Fruit fly (Drosophila melanogaster) whole organism, embryonic: Measurements from ENCODE around the gene CG11263.

Source experiments
- CG1024 ChIP-seq: fragments of 200-800 bp; sonication (Bioruptor generic); IDR thresholded peaks from 2 replicates; pipeline ENCODE4 v1.3.6; 2022; ENCODE audit warnings: missing biosample characterization, missing genetic modification characterization
- CG10431 ChIP-seq: fragments of 200-800 bp; sonication (Bioruptor generic); optimal IDR thresholded peaks from 3 replicates; lab custom pipeline; 2018; ENCODE audit warnings: missing biosample characterization, mild to moderate bottlenecking, missing genetic modification characterization
- CG10979 ChIP-seq: fragments of 200-800 bp; sonication (Bioruptor generic); optimal IDR thresholded peaks from 2 replicates; lab custom pipeline; 2018; ENCODE audit warnings: missing biosample characterization, mild to moderate bottlenecking, missing genetic modification characterization, moderate library complexity
- CG11085 ChIP-seq: fragments of 200-800 bp; sonication (Bioruptor generic); IDR thresholded peaks from 2 replicates; pipeline ENCODE4 v1.3.6; 2022; ENCODE audit warnings: missing biosample characterization, missing genetic modification characterization
- CG11560 ChIP-seq: fragments of 200-800 bp; sonication (Bioruptor generic); IDR thresholded peaks from 3 replicates; pipeline ENCODE4 v1.3.6; 2022; ENCODE audit warnings: missing biosample characterization, missing genetic modification characterization
- CG14014 ChIP-seq: fragments of 200-800 bp; sonication (Bioruptor generic); IDR thresholded peaks from 2 replicates; pipeline ENCODE4 v1.3.6; 2022; ENCODE audit warnings: missing biosample characterization, missing genetic modification characterization
- CG15073 ChIP-seq: fragments of 200-800 bp; sonication (Bioruptor generic); optimal IDR thresholded peaks from 2 replicates; lab custom pipeline; 2016; ENCODE audit warnings: missing biosample characterization, missing genetic modification characterization
- CG15601 ChIP-seq: fragments of 200-800 bp; sonication (Bioruptor generic); optimal IDR thresholded peaks from 3 replicates; lab custom pipeline; 2019; ENCODE audit warnings: missing biosample characterization, mild to moderate bottlenecking, missing genetic modification characterization, moderate library complexity
- CG17912 ChIP-seq: fragments of 200-800 bp; sonication (Bioruptor generic); optimal IDR thresholded peaks from 2 replicates; lab custom pipeline; 2018; ENCODE audit warnings: missing biosample characterization, mild to moderate bottlenecking, missing genetic modification characterization
- CG2116 ChIP-seq: fragments of 200-800 bp; sonication (Bioruptor generic); optimal IDR thresholded peaks from 3 replicates; lab custom pipeline; 2018; ENCODE audit warnings: missing biosample characterization, mild to moderate bottlenecking, missing genetic modification characterization
- CG2199 ChIP-seq: fragments of 200-800 bp; sonication (Bioruptor generic); IDR thresholded peaks from 3 replicates; pipeline ENCODE4 v1.3.6; 2022; ENCODE audit warnings: missing biosample characterization, missing genetic modification characterization
- CG2202 ChIP-seq: fragments of 200-800 bp; sonication (Bioruptor generic); optimal IDR thresholded peaks from 2 replicates; lab custom pipeline; 2018; ENCODE audit warnings: missing biosample characterization, mild to moderate bottlenecking, missing genetic modification characterization
- CG30403 ChIP-seq: fragments of 200-800 bp; sonication (Bioruptor generic); optimal IDR thresholded peaks from 3 replicates; lab custom pipeline; 2016; ENCODE audit warnings: missing biosample characterization, missing genetic modification characterization
- CG32532 ChIP-seq: fragments of 200-800 bp; sonication (Bioruptor generic); IDR thresholded peaks from 2 replicates; pipeline ENCODE4 v1.3.6; 2022; ENCODE audit warnings: missing biosample characterization, missing genetic modification characterization
- CG34422 ChIP-seq: fragments of 200-800 bp; sonication (Bioruptor generic); IDR thresholded peaks from 3 replicates; pipeline ENCODE4 v1.3.6; 2022; ENCODE audit warnings: missing biosample characterization, missing genetic modification characterization
- CG4328 ChIP-seq: fragments of 200-800 bp; sonication (Bioruptor generic); optimal IDR thresholded peaks from 3 replicates; lab custom pipeline; 2017; ENCODE audit warnings: missing biosample characterization, missing genetic modification reagents, missing genetic modification characterization
- CG4404 ChIP-seq: fragments of 200-800 bp; sonication (Bioruptor generic); IDR thresholded peaks from 2 replicates; pipeline ENCODE4 v1.3.6; 2022; ENCODE audit warnings: missing biosample characterization, missing genetic modification characterization
- CG7839 ChIP-seq: fragments of 200-800 bp; sonication (Bioruptor generic); optimal IDR thresholded peaks from 3 replicates; lab custom pipeline; 2018; ENCODE audit warnings: missing biosample characterization, mild to moderate bottlenecking, missing genetic modification characterization, moderate library complexity
- Dip3 ChIP-seq: fragments of 200-800 bp; sonication (Bioruptor generic); optimal IDR thresholded peaks from 3 replicates; lab custom pipeline; 2016; ENCODE audit warnings: missing biosample characterization, missing genetic modification characterization
- Doc2 ChIP-seq: fragments of 200-800 bp; sonication (Bioruptor generic); IDR thresholded peaks from 2 replicates; pipeline ENCODE4 v1.3.6; 2022; ENCODE audit warnings: missing biosample characterization, missing genetic modification characterization
- Ets65A ChIP-seq: fragments of 200-800 bp; sonication (Bioruptor generic); peaks from one replicate; lab custom pipeline; 2016; ENCODE audit warnings: missing biosample characterization, missing genetic modification characterization
- Fer1 ChIP-seq: fragments of 200-800 bp; sonication (Bioruptor generic); optimal IDR thresholded peaks from 2 replicates; lab custom pipeline; 2017; ENCODE audit warnings: missing biosample characterization, mild to moderate bottlenecking, missing genetic modification characterization
- HLH3B ChIP-seq: fragments of 200-800 bp; sonication (Bioruptor generic); IDR thresholded peaks from 2 replicates; pipeline ENCODE4 v1.3.6; 2022; ENCODE audit warnings: missing biosample characterization, missing genetic modification characterization
- Hr51 ChIP-seq, 2 experiments: fragments of 200-800 bp; sonication (Bioruptor generic); optimal IDR thresholded peaks; 2 replicates in 1 of 2; 3 replicates in 1 of 2; lab custom pipeline; 2016 to 2018; ENCODE audit warnings: missing biosample characterization in 2 of 2, missing genetic modification characterization in 2 of 2, mild to moderate bottlenecking in 1 of 2, moderate library complexity in 1 of 2
- Hsf ChIP-seq: fragments of 200-800 bp; sonication (Bioruptor generic); optimal IDR thresholded peaks from 3 replicates; lab custom pipeline; 2016; ENCODE audit warnings: missing biosample characterization, missing genetic modification characterization
- MBD-R2 ChIP-seq: fragments of 200-800 bp; sonication (Bioruptor generic); IDR thresholded peaks from 2 replicates; pipeline ENCODE4 v1.3.6; 2022; ENCODE audit warnings: missing biosample characterization, missing genetic modification characterization
- MESR4 ChIP-seq: fragments of 200-800 bp; sonication (Bioruptor generic); optimal IDR thresholded peaks from 2 replicates; lab custom pipeline; 2018; ENCODE audit warnings: missing biosample characterization, mild to moderate bottlenecking, missing genetic modification characterization, moderate library complexity
- Med ChIP-seq: fragments of 200-800 bp; sonication (Bioruptor generic); peaks from one replicate; lab custom pipeline; 2016; ENCODE audit warnings: missing biosample characterization, missing genetic modification characterization, mild to moderate bottlenecking, inconsistent platforms, moderate library complexity
- Rx ChIP-seq: fragments of 200-800 bp; sonication (Bioruptor generic); IDR thresholded peaks from 2 replicates; pipeline ENCODE4 v1.3.6; 2022; ENCODE audit warnings: missing biosample characterization, missing genetic modification characterization
- Sin3A ChIP-seq: fragments of >200 bp; optimal IDR thresholded peaks from 2 replicates; lab custom pipeline; 2018
- Sry-δ ChIP-seq: fragments of 200-800 bp; sonication (Bioruptor generic); optimal IDR thresholded peaks from 2 replicates; lab custom pipeline; 2016; ENCODE audit warnings: missing biosample characterization, missing genetic modification characterization
- bowl ChIP-seq: fragments of 200-800 bp; sonication (Bioruptor generic); IDR thresholded peaks from 2 replicates; pipeline ENCODE4 v1.3.6; 2022; ENCODE audit warnings: missing biosample characterization, missing genetic modification characterization
- dpn ChIP-seq, 2 experiments: fragments of 200-800 bp; sonication (Bioruptor generic); optimal IDR thresholded peaks; 3 replicates each; lab custom pipeline; 2016; ENCODE audit warnings: missing biosample characterization in 2 of 2, missing genetic modification characterization in 2 of 2
- grau ChIP-seq: fragments of 200-800 bp; optimal IDR thresholded peaks from 3 replicates; lab custom pipeline; 2019; ENCODE audit warnings: missing biosample characterization, mild to moderate bottlenecking, missing genetic modification characterization, moderate library complexity
- gro ChIP-seq: fragments of 200-800 bp; sonication (Bioruptor generic); optimal IDR thresholded peaks from 2 replicates; lab custom pipeline; 2016; ENCODE audit warnings: missing biosample characterization, missing genetic modification characterization
- hb ChIP-seq: fragments of 200-800 bp; sonication (Bioruptor generic); IDR thresholded peaks from 3 replicates; pipeline ENCODE4 v1.3.6; 2022; ENCODE audit warnings: missing biosample characterization, missing genetic modification characterization; ENCODE audit not compliant: partially characterized antibody
- hkb ChIP-seq, 2 experiments: fragments of 200-800 bp in 1 of 2; fragments of >200 bp in 1 of 2; sonication (Bioruptor generic) in 1 of 2; IDR thresholded peaks in 1 of 2; optimal IDR thresholded peaks in 1 of 2; 2 replicates each; pipeline versions ENCODE4 v1.3.6 to Lab custom; 2017 to 2022; ENCODE audit warnings: missing biosample characterization in 1 of 2, missing genetic modification characterization in 1 of 2
- insv ChIP-seq, 2 experiments: fragments of 200-800 bp; sonication (Bioruptor generic); optimal IDR thresholded peaks; 3 replicates each; lab custom pipeline; 2016 to 2018; ENCODE audit warnings: missing biosample characterization in 2 of 2, missing genetic modification characterization in 2 of 2
- lilli ChIP-seq: fragments of 200-800 bp; sonication (Bioruptor generic); optimal IDR thresholded peaks from 3 replicates; lab custom pipeline; 2016; ENCODE audit warnings: missing biosample characterization, missing genetic modification characterization
- onecut ChIP-seq: fragments of 200-800 bp; sonication (Bioruptor generic); IDR thresholded peaks from 2 replicates; pipeline ENCODE4 v1.3.6; 2022; ENCODE audit warnings: missing biosample characterization, missing genetic modification characterization
- org-1 ChIP-seq: fragments of 200-800 bp; sonication (Bioruptor generic); optimal IDR thresholded peaks from 2 replicates; lab custom pipeline; 2017; ENCODE audit warnings: missing biosample characterization, missing genetic modification characterization
- pnt ChIP-seq: fragments of 200-800 bp; sonication (Bioruptor generic); optimal IDR thresholded peaks from 3 replicates; lab custom pipeline; 2016; ENCODE audit warnings: missing biosample characterization, missing genetic modification characterization
- ranshi ChIP-seq: fragments of 200-800 bp; sonication (Bioruptor generic); IDR thresholded peaks from 2 replicates; pipeline ENCODE4 v1.3.6; 2022; ENCODE audit warnings: missing biosample characterization, missing genetic modification characterization
- row ChIP-seq: fragments of 200-800 bp; sonication (Bioruptor generic); IDR thresholded peaks from 3 replicates; pipeline ENCODE4 v1.3.6; 2022; ENCODE audit warnings: missing biosample characterization, missing genetic modification characterization
- schlank ChIP-seq: fragments of 200-800 bp; sonication (Bioruptor generic); optimal IDR thresholded peaks from 2 replicates; lab custom pipeline; 2018; ENCODE audit warnings: missing biosample characterization, mild to moderate bottlenecking, missing genetic modification characterization
- seq ChIP-seq: fragments of 200-800 bp; sonication (Bioruptor generic); IDR thresholded peaks from 2 replicates; pipeline ENCODE4 v1.3.6; 2022; ENCODE audit warnings: missing biosample characterization, missing genetic modification characterization
- slbo ChIP-seq: fragments of 200-800 bp; sonication (Bioruptor generic); IDR thresholded peaks from 2 replicates; pipeline ENCODE4 v1.3.6; 2022; ENCODE audit warnings: missing biosample characterization, missing genetic modification characterization
- tap ChIP-seq: fragments of 200-800 bp; optimal IDR thresholded peaks from 3 replicates; lab custom pipeline; 2019; ENCODE audit warnings: missing biosample characterization, mild to moderate bottlenecking, missing genetic modification characterization, moderate library complexity
- wor ChIP-seq: fragments of 200-800 bp; sonication (Bioruptor generic); IDR thresholded peaks from 2 replicates; pipeline ENCODE4 v1.3.6; 2022; ENCODE audit warnings: missing biosample characterization, missing genetic modification characterization
- zfh2 ChIP-seq: fragments of 200-800 bp; sonication (Bioruptor generic); optimal IDR thresholded peaks from 2 replicates; lab custom pipeline; 2016; ENCODE audit warnings: missing biosample characterization, missing genetic modification characterization

CG11263 gene

DNA sequence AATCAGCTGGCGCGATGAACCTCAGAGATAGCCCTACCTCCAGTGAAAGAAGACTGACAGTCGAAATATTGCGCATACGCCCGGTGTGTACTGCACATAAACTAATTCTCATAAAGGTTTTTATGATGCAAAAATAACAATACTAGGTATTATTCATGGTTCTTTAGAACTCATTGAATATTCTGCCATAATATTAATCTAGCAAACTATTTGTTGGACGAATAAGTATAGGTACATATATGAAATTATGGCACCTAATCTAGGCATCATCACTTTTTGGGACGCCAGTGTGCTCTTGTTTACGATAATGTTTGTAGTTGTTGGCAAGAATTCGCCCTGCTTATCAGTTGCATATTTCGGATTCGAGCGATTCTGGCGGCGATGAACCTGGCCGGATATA lies 15.1 kb downstream of the CG11263 start (continued):
- peak; percentile 27; the same call in 1 of the 3 replicates for TF ChIP-seq row (GFP tag; lab: Robert Waterston, UW)
- TF ChIP-seq slbo (GFP tag; lab: Robert Waterston, UW) = peak; percentile 40; the same call in 1 of the 2 replicates
- peak; percentile 5 for TF ChIP-seq schlank (tag; lab: Kevin White, UChicago)
- no peak for TF ChIP-seq insv (GFP tag; optimal IDR thresholded peaks at IDR 0.05; lab: Kevin White, UChicago)
- no peak for TF ChIP-seq CG2202 (tag; lab: Kevin White, UChicago)
- TF ChIP-seq CG7839 = peak; percentile 37
- TF ChIP-seq onecut = 0 out of 2 replicates have a peak, but pooled peaks have one; percentile 22
- peak; percentile 21 for TF ChIP-seq tap (tag; lab: Kevin White, UChicago)
- TF ChIP-seq bowl (GFP tag; lab: Robert Waterston, UW) = 0 out of 2 replicates have a peak, but pooled peaks have one; percentile 4
- peak; percentile 25 for TF ChIP-seq lilli (GFP tag; lab: Kevin White, UChicago)
- peak; percentile 4 for TF ChIP-seq org-1 (GFP tag; lab: Kevin White, UChicago)
- TF ChIP-seq CG10979 (tag; lab: Kevin White, UChicago) = peak; percentile 51
- peak; percentile 52 for TF ChIP-seq CG15601 (tag; lab: Kevin White, UChicago)
- no peak for TF ChIP-seq CG10431
- peak; percentile 20; the same call in 1 of the 2 replicates for TF ChIP-seq seq (GFP tag; lab: Robert Waterston, UW)
- no peak for TF ChIP-seq Doc2 (GFP tag; lab: Robert Waterston, UW)
- no peak for TF ChIP-seq CG11085 (GFP tag; lab: Robert Waterston, UW)
- 0 out of 2 replicates have a peak, but pooled peaks have one; percentile 23 for TF ChIP-seq CG14014
- peak; percentile 56; the same call in 1 of the 3 replicates for TF ChIP-seq CG34422 (GFP tag; lab: Robert Waterston, UW)
- no peak for TF ChIP-seq CG2116 (GFP tag; lab: Kevin White, UChicago)
- 0 out of 2 replicates have a peak, but pooled peaks have one; percentile 7 for TF ChIP-seq ranshi (GFP tag; lab: Robert Waterston, UW)
- TF ChIP-seq CG17912 (GFP tag; lab: Kevin White, UChicago) = no peak
- TF ChIP-seq zfh2 = peak; percentile 22
- TF ChIP-seq CG32532 = peak; percentile 47; the same call in 1 of the 2 replicates
- TF ChIP-seq hkb (optimal IDR thresholded peaks at IDR 0.05; lab: Kevin White, UChicago) = no peak
- TF ChIP-seq hkb (GFP tag; IDR thresholded peaks at IDR 0.05; lab: Robert Waterston, UW) = peak; percentile 34; the same call in 1 of the 2 replicates

DNA sequence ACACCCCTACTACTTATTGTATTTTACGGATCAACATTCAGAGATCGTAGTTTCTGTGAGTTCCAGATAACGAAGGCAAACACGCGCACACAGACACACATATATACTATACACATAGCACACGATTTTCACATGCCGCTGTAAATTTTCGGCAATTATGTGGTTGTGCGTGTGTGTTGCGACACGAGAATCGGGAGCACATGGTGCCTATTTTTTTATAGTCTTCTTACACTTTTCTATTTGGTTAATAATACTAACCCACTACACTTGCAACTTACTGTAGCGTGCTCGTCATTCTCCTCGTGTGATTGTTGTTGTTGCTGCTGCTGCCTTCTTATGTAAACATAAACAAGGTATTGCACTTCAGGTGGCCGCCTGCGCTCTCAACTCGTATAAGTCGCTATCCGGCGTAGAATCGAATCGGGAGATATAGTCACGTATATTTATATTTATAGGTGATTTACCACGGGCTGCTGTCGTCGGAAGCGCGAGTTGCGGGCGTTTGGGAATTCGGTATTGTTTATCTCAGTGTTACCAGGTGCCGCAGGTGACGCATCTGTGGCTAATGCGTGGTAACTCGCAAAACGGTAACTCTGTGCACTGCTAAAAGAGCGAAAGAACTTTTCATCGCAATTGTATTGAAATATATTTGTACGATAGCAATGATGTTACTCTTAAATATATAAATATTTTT lies 15.7 kb downstream of the CG11263 start, which contains the start of gene Adk2:
Gene Adk2 (minus strand): TSS at position 529 of the 694 bp plus-strand sequence.
- TF ChIP-seq CG30403 (GFP tag; lab: Kevin White, UChicago) (no peak), pnt (GFP tag; lab: Kevin White, UChicago) (no peak), wor (GFP tag; lab: Robert Waterston, UW) (no peak), CG11560 (tag; lab: Robert Waterston, UW) (no peak), CG4328 (GFP tag; lab: Kevin White, UChicago) (no peak), Hr51 (GFP tag; optimal IDR thresholded peaks at IDR 0.05; lab: Kevin White, UChicago) (no peak), Med (GFP tag; lab: Kevin White, UChicago) (peak; percentile 89), CG4404 (GFP tag; lab: Robert Waterston, UW) (no peak), Sin3A (lab: Kevin White, UChicago) (no peak), gro (GFP tag; lab: Kevin White, UChicago) (peak; percentile 28), dpn (GFP tag; optimal IDR thresholded peaks at IDR 0.05; lab: Kevin White, UChicago) (no peak), MBD-R2 (GFP tag; lab: Robert Waterston, UW) (peak; percentile 52; the same call in 1 of the 2 replicates), Dip3 (peak; percentile 18), MESR4 (GFP tag; lab: Kevin White, UChicago) (peak; percentile 90), Hsf (GFP tag; lab: Kevin White, UChicago) (no peak), CG1024 (GFP tag; lab: Robert Waterston, UW) (no peak), Fer1 (GFP tag; lab: Kevin White, UChicago) (no peak), CG15073 (GFP tag; lab: Kevin White, UChicago) (peak; percentile 19), hb (GFP tag; lab: Robert Waterston, UW) (no peak), HLH3B (no peak), CG2199 (GFP tag; lab: Robert Waterston, UW) (0 out of 3 replicates have a peak, but pooled peaks have one; percentile 19), grau (tag; lab: Kevin White, UChicago) (no peak), Sry-δ (no peak), Rx (GFP tag; lab: Robert Waterston, UW) (peak; percentile 15; the same call in 1 of the 2 replicates), Ets65A (peak; percentile 45)
